Worm (Caenorhabditis elegans) whole organism, L1 larva: Measurements from ENCODE around the gene mtpn-1.

Experiments used
- C16A3.4 ChIP-seq: fragments of 150-350 bp; optimal IDR thresholded peaks from 2 replicates; lab custom pipeline; 2014; ENCODE audit warnings: missing biosample characterization, missing genetic modification characterization
- alr-1 ChIP-seq: fragments of 200-800 bp; sonication (Bioruptor generic); optimal IDR thresholded peaks from 2 replicates; lab custom pipeline; 2018; ENCODE audit warnings: borderline replicate concordance, mild to moderate bottlenecking, missing genetic modification characterization, missing compliant biosample characterization
- ceh-82 ChIP-seq, 3 experiments: fragments of 150-350 bp in 1 of 3; sonication (generic microtip) in 2 of 3; optimal IDR thresholded peaks; 2 replicates each; lab custom pipeline; 2014 to 2017; ENCODE audit warnings: missing biosample characterization in 3 of 3, missing genetic modification characterization in 3 of 3
- ceh-88 ChIP-seq: fragments of 200-800 bp; sonication (Bioruptor generic); IDR thresholded peaks from 2 replicates; pipeline ENCODE4 v1.3.6; 2022; ENCODE audit warnings: missing genetic modification characterization, missing compliant biosample characterization
- dsc-1 ChIP-seq: sonication (generic microtip); optimal IDR thresholded peaks from 2 replicates; lab custom pipeline; 2016; ENCODE audit warnings: mild to moderate bottlenecking, missing genetic modification characterization, missing compliant biosample characterization
- efl-1 ChIP-seq, 4 experiments: fragments of 150-350 bp; optimal IDR thresholded peaks in 3 of 4; peaks in 1 of 4; 1 replicate in 1 of 4; 2 replicates in 3 of 4; lab custom pipeline; 2014; ENCODE audit warnings: missing biosample characterization in 2 of 4, missing genetic modification characterization in 2 of 4, missing genetic modification reagents in 2 of 4
- egl-13 ChIP-seq: sonication (generic microtip); optimal IDR thresholded peaks from 2 replicates; lab custom pipeline; 2016; ENCODE audit warnings: missing genotype, missing genetic modification reagents, missing genetic modification characterization, missing compliant biosample characterization
- fkh-10 ChIP-seq: sonication (generic microtip); optimal IDR thresholded peaks from 2 replicates; lab custom pipeline; 2017; ENCODE audit warnings: missing biosample characterization, missing genetic modification reagents, missing genetic modification characterization
- grh-1 ChIP-seq: fragments of 200-800 bp; sonication (Bioruptor generic); IDR thresholded peaks from 2 replicates; pipeline ENCODE4 v1.3.6; 2022; ENCODE audit warnings: missing genetic modification reagents, missing genetic modification characterization, missing compliant biosample characterization
- irx-1 ChIP-seq: sonication (generic microtip); optimal IDR thresholded peaks from 2 replicates; lab custom pipeline; 2016; ENCODE audit warnings: missing genetic modification characterization, missing compliant biosample characterization
- jun-1 ChIP-seq: fragments of 150-350 bp; optimal IDR thresholded peaks from 2 replicates; lab custom pipeline; 2014; ENCODE audit warnings: missing biosample characterization, missing genetic modification reagents, missing genetic modification characterization
- lin-14 ChIP-seq: fragments of 200-800 bp; sonication (Bioruptor generic); optimal IDR thresholded peaks from 2 replicates; lab custom pipeline; 2018; ENCODE audit warnings: mild to moderate bottlenecking, missing genetic modification characterization, moderate library complexity, missing compliant biosample characterization
- nhr-19 ChIP-seq: fragments of 200-800 bp; sonication (Bioruptor generic); conservative IDR thresholded peaks from 2 replicates; pipeline ENCODE4 v1.3.6; 2022; ENCODE audit warnings: missing genetic modification characterization, missing compliant biosample characterization
- nhr-47 ChIP-seq: sonication (generic microtip); optimal IDR thresholded peaks from 2 replicates; lab custom pipeline; 2016; ENCODE audit warnings: mild to moderate bottlenecking, missing genetic modification characterization, moderate library complexity, missing compliant biosample characterization
- nhr-71 ChIP-seq: sonication (generic microtip); optimal IDR thresholded peaks from 2 replicates; lab custom pipeline; 2016; ENCODE audit warnings: mild to moderate bottlenecking, missing genetic modification characterization, moderate library complexity, missing compliant biosample characterization
- pax-3 ChIP-seq: fragments of 200-800 bp; sonication (Bioruptor generic); optimal IDR thresholded peaks from 2 replicates; lab custom pipeline; 2018; ENCODE audit warnings: mild to moderate bottlenecking, missing genetic modification characterization, moderate library complexity, missing compliant biosample characterization
- rnt-1 ChIP-seq: sonication (generic microtip); optimal IDR thresholded peaks from 2 replicates; lab custom pipeline; 2016; ENCODE audit warnings: mild to moderate bottlenecking, missing genetic modification characterization, moderate library complexity, missing compliant biosample characterization
- unc-86 ChIP-seq: sonication (generic microtip); optimal IDR thresholded peaks from 2 replicates; lab custom pipeline; 2016; ENCODE audit warnings: missing genetic modification characterization, missing compliant biosample characterization
- vab-15 ChIP-seq: sonication (generic microtip); optimal IDR thresholded peaks from 2 replicates; lab custom pipeline; 2017; ENCODE audit warnings: missing genotype, mild to moderate bottlenecking, missing genetic modification characterization, missing compliant biosample characterization
- xbp-1 ChIP-seq: sonication (generic microtip); optimal IDR thresholded peaks from 2 replicates; lab custom pipeline; 2016; ENCODE audit warnings: missing genetic modification characterization, missing compliant biosample characterization
- ztf-4 ChIP-seq: fragments of 150-350 bp; optimal IDR thresholded peaks from 2 replicates; lab custom pipeline; 2014; ENCODE audit warnings: missing biosample characterization, missing genetic modification characterization

mtpn-1 gene

DNA sequence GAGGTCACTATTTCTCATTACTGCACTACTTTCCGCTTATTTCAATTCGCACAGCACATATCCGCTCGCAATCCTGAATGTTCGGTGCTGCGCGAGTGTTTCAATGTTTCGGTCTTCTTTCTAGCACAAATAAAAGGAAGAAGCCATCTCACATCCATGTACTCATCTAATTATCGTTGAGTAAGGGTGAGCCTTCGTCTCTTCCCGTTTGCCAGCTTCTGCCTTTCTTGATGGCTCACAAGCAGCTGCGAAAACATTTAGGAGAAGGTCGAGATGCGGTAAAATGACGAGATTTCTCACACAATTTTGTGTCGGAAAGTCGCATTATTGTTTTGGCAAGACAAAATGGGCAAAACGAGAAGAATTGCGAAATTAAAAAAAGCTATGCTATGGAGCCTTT is 47.6 kb downstream of the mtpn-1 start:
- TF ChIP-seq ceh-82 (tag; optimal IDR thresholded peaks at IDR 0.05; lab: Kevin White, UChicago) (peak in 1 of 3 experiments; percentile 15), fkh-10 (GFP tag; lab: Kevin White, UChicago) (peak; percentile 44), ztf-4 (tag; lab: Kevin White, UChicago) (no peak), lin-14 (GFP tag; lab: Kevin White, UChicago) (peak; percentile 28)

DNA sequence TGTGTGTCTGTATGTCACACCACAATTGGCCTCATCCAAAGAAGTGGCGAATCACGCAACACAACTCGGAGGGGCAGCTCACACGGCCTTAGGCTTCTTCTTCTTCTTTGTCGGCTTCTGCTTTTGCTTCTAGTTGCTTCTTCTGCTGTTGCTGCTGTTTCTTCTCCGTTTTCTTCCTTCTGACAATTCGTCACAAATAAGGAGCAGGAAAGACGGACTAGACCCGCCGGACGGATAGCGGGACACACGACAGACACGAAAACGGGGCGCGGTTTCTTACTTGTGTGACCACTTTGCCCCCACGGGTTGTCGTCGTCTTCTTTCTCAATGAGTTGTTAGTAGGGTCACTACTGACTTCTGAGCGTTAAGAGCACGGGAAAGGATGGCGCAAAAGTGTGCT is 48.9 kb downstream of the mtpn-1 start:
- TF ChIP-seq fkh-10 (GFP tag; lab: Kevin White, UChicago) (peak; percentile 49), ceh-82 (tag; optimal IDR thresholded peaks at IDR 0.05; lab: Kevin White, UChicago) (peak in 1 of 3 experiments; percentile 15), unc-86 (tag; lab: Kevin White, UChicago) (peak; percentile 27), nhr-19 (GFP tag; lab: Robert Waterston, UW) (no peak), xbp-1 (no peak), egl-13 (peak; percentile 7), nhr-47 (peak; percentile 9), alr-1 (no peak), nhr-71 (tag; lab: Kevin White, UChicago) (peak; percentile 16), lin-14 (GFP tag; lab: Kevin White, UChicago) (peak; percentile 68)

DNA sequence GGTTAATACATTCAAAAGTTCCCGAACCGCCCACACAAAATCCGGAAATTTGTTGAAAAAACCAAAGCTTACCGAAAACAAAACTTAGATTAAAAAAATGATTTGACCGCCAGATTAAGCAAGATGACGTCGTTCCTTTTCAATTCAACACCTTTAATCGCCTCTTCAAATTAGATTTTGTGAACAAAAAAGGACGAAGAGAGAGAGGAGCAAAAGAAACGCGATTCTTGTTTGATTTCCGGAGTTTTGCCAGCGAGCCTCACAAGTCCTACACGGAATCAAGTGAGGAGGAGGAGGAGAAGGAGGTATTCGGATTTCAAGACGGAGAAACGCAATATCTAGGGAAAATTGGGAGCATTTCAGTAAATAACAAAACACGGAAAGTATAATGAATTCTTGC is 50.2 kb downstream of the mtpn-1 start:
- TF ChIP-seq pax-3 (tag; lab: Kevin White, UChicago) (no peak), vab-15 (tag; lab: Kevin White, UChicago) (no peak), jun-1 (tag; lab: Kevin White, UChicago) (no peak), efl-1 (optimal IDR thresholded peaks at IDR 0.05; lab: Kevin White, UChicago) (no peak), efl-1 (GFP tag; optimal IDR thresholded peaks at IDR 0.05 in 1 of 2; lab: Kevin White, UChicago) (peak in 1 of 2 experiments; percentile 32), C16A3.4 (tag; lab: Kevin White, UChicago) (no peak), lin-14 (GFP tag; lab: Kevin White, UChicago) (peak; percentile 3), rnt-1 (no peak), dsc-1 (tag; lab: Kevin White, UChicago) (peak; percentile 20), fkh-10 (GFP tag; lab: Kevin White, UChicago) (peak; percentile 82), irx-1 (peak; percentile 13), ceh-88 (GFP tag; lab: Robert Waterston, UW) (no peak), grh-1 (GFP tag; lab: Robert Waterston, UW) (no peak)
